Worm (Caenorhabditis elegans): Measurements from ENCODE around the gene C15H11.10.
A peak's percentile ranks its signal among the peaks of the same experiment; 100 is the strongest.

C15H11.10 gene

DNA sequence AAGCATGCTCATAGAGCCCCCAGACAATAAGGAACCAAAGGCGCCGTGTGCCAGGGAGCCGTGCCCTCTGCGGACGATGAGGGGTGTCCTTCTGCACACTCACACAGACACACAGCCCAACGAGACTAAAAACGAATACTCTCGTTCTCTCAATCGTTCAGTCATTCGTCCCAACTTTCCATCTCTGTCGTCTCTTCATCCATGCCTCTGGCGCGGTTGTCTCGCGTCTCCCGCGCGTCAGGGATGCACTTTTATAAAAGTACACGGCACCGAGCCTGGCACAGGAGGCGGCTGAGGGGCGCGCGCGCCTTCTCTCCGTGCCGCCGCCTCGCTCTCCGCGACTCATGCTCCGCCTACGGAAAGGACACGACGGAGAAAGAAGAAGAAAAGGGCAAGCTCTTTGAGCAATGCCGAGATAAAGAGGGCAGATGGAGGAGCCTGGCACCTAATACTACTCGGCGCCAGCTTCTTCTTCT lies 25.4 kb upstream of the C15H11.10 start (continued):
- TF ChIP-seq zip-11 (GFP tag; IDR thresholded peaks at IDR 0.05) (no peak), arid-1 (GFP tag; conservative IDR thresholded peaks at IDR 0.05) (peak; percentile 50; the same call in 1 of the 2 replicates), ceh-32 (tag; optimal IDR thresholded peaks at IDR 0.05; ENCODE audit: poor library complexity) (peak; percentile 65), lsy-2 (tag; optimal IDR thresholded peaks at IDR 0.05) (peak; percentile 65 to 79), unc-39 (tag; optimal IDR thresholded peaks at IDR 0.05) (no peak)

DNA sequence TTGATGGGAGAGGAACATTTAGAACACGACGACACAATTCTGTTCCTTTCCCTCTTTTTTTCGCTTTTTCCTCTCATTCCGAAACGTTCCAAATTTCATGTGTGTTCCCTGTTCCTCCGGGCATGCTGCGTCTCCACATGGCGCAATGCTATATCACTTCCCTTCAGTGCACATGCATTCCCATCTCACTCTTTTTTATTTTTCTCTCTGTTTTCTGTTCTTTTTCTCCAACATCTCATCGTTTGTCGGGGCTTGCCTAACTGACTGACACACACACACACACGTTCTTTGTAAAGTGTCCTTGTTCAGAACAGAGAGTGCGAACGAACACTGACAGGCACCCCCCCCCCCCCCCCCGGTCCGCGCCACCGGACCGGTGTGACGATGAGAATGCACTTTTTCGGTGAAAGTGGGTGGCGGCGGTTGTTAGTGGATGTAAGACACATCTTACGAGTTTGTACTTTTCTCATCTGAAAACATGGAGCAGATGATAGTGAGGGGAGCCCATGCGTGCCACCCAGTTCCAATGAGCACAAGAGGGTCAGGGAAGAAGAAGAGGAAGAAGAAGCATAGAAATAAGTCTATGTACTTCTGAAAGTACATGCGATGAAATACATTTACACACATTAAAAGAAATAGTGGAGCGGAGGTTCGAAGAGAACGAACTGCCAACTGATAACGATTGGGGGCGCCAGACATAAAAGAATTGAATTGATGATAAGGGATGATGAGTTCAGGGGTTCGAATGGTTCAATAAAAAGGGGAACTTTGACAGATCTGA lies 23.5 kb upstream of the C15H11.10 start:
- TF ChIP-seq lin-29 (GFP tag; IDR thresholded peaks at IDR 0.05) (0 out of 2 replicates have a peak, but pooled peaks have one; percentile 18), hmg-1.1 (GFP tag; IDR thresholded peaks at IDR 0.05) (peak; percentile 84), nhr-28 (tag; optimal IDR thresholded peaks at IDR 0.05) (peak; percentile 88), vab-7 (GFP tag; IDR thresholded peaks at IDR 0.05) (no peak), hlh-30 (tag; optimal IDR thresholded peaks at IDR 0.05; ENCODE audit: insufficient read depth) (peak; percentile 62), duxl-1 (tag; optimal IDR thresholded peaks at IDR 0.05; ENCODE audit: poor library complexity) (peak; percentile 57), dmd-6 (GFP tag; IDR thresholded peaks at IDR 0.05) (peak; percentile 66), mes-2 (tag; optimal IDR thresholded peaks at IDR 0.05; ENCODE audit: poor library complexity, severe bottlenecking) (peak; percentile 65), zag-1 (tag; optimal IDR thresholded peaks at IDR 0.05) (no peak), daf-16 (GFP tag; optimal IDR thresholded peaks at IDR 0.05) (no peak), daf-16 (tag; optimal IDR thresholded peaks at IDR 0.05) (peak; percentile 65), pqm-1 (tag; optimal IDR thresholded peaks at IDR 0.05) (peak; percentile 95), skn-1 (tag; optimal IDR thresholded peaks at IDR 0.05) (no peak), lin-15B (tag; optimal IDR thresholded peaks at IDR 0.05) (no peak), T26A8.4 (GFP tag; IDR thresholded peaks at IDR 0.05) (peak; percentile 17; the same call in 1 of the 2 replicates), tra-1 (GFP tag; IDR thresholded peaks at IDR 0.05) (0 out of 2 replicates have a peak, but pooled peaks have one; percentile 46), mep-1 (tag; optimal IDR thresholded peaks at IDR 0.05) (peak; percentile 81), rbr-2 (tag; optimal IDR thresholded peaks at IDR 0.05) (peak; percentile 58), hlh-11 (tag; optimal IDR thresholded peaks at IDR 0.05) (peak; percentile 90), unc-62 (GFP tag; optimal IDR thresholded peaks at IDR 0.05 in 1 of 2) (peak in 1 of 2 experiments; percentile 93), unc-62 (tag; optimal IDR thresholded peaks at IDR 0.05) (no peak), mdl-1 (tag; optimal IDR thresholded peaks at IDR 0.05) (peak; percentile 64 to 93), ztf-7 (tag; optimal IDR thresholded peaks at IDR 0.05) (no peak), daf-12 (tag; optimal IDR thresholded peaks at IDR 0.05) (peak; percentile 20), ceh-20 (GFP tag; IDR thresholded peaks at IDR 0.05) (peak; percentile 55), lin-1 (GFP tag; IDR thresholded peaks at IDR 0.05) (0 out of 2 replicates have a peak, but pooled peaks have one; percentile 10), nhr-6 (tag; optimal IDR thresholded peaks at IDR 0.05) (peak; percentile 76), zip-2 (tag; optimal IDR thresholded peaks at IDR 0.05) (no peak), mxl-3 (GFP tag; optimal IDR thresholded peaks at IDR 0.05) (peak; percentile 86), aha-1 (tag) (peak; percentile 95), lsy-2 (tag; optimal IDR thresholded peaks at IDR 0.05) (peak; percentile 38 to 68), Y5F2A.4 (GFP tag; optimal IDR thresholded peaks at IDR 0.05) (peak; percentile 3), set-16 (GFP tag; IDR thresholded peaks at IDR 0.05) (peak; percentile 91), ctbp-1 (GFP tag; IDR thresholded peaks at IDR 0.05) (peak; percentile 56; the same call in 1 of the 2 replicates), dpl-1 (GFP tag; optimal IDR thresholded peaks at IDR 0.05) (peak; percentile 6), nhr-48 (tag; optimal IDR thresholded peaks at IDR 0.05) (peak; percentile 80), spr-1 (tag; optimal IDR thresholded peaks at IDR 0.05) (no peak), ceh-82 (tag; optimal IDR thresholded peaks at IDR 0.05) (no peak), nhr-25 (tag; optimal IDR thresholded peaks at IDR 0.05; ENCODE audit: borderline replicate concordance, insufficient read depth) (peak; percentile 90), hif-1 (tag; optimal IDR thresholded peaks at IDR 0.05) (peak in 1 of 2 experiments; percentile 52), dve-1 (tag; optimal IDR thresholded peaks at IDR 0.05; ENCODE audit: insufficient read depth) (peak; percentile 41), cey-2 (tag; optimal IDR thresholded peaks at IDR 0.05; ENCODE audit: borderline replicate concordance, insufficient read depth) (peak; percentile 74), nhr-77 (tag; optimal IDR thresholded peaks at IDR 0.05) (no peak)

All from whole organism, L4 larva.